Worm (Caenorhabditis elegans): ENCODE measurements around the gene C33H5.13.

Gene C33H5.13

ce11 chrIV:7774206-7774605, 17.9 kb downstream of the C33H5.13 start, which contains the start of the genes hcf-1 and swd-2.2:
Gene hcf-1, minus strand, starts transcription at chrIV:7774275.
Gene swd-2.2, plus strand, starts transcription at chrIV:7774411.
- TF ChIP-seq F23B12.7 (tag; optimal IDR thresholded peaks at IDR 0.05; ENCODE audit: insufficient read depth) (peak; percentile 33), Y95B8A.8 (GFP tag; IDR thresholded peaks at IDR 0.05) (no peak), dpl-1 (GFP tag; optimal IDR thresholded peaks at IDR 0.05) (peak; percentile 23), efl-1 (GFP tag; optimal IDR thresholded peaks at IDR 0.05) (peak; percentile 56), hmg-1.2 (GFP tag; IDR thresholded peaks at IDR 0.05) (0 out of 2 replicates have a peak, but pooled peaks have one; percentile 5), ZK185.1 (tag; optimal IDR thresholded peaks at IDR 0.05; ENCODE audit: poor library complexity, severe bottlenecking) (no peak), mcd-1 (GFP tag; IDR thresholded peaks at IDR 0.05) (peak; percentile 80), snpc-1.3 (tag; optimal IDR thresholded peaks at IDR 0.05; ENCODE audit: insufficient read depth) (peak; percentile 18), bed-2 (GFP tag; IDR thresholded peaks at IDR 0.05) (no peak), lsl-1 (GFP tag; optimal IDR thresholded peaks at IDR 0.05) (peak; percentile 42), attf-5 (GFP tag; optimal IDR thresholded peaks at IDR 0.05) (peak; percentile 8)

- peak; percentile 38 for TF ChIP-seq lsl-1 (GFP tag; optimal IDR thresholded peaks at IDR 0.05)
- no peak for TF ChIP-seq athp-1 (tag; optimal IDR thresholded peaks at IDR 0.05)
Observed at ce11 chrIV:7770162-7770561, 21.9 kb downstream of the C33H5.13 start, which contains the start of gene rdl-1. Gene rdl-1, minus strand, starts transcription at chrIV:7770262.

- TF ChIP-seq F55B11.4 (tag; optimal IDR thresholded peaks at IDR 0.05; ENCODE audit: borderline replicate concordance, insufficient read depth) (no peak), D2030.7 (GFP tag; IDR thresholded peaks at IDR 0.05) (0 out of 2 replicates have a peak, but pooled peaks have one; percentile 17), F33H1.4 (GFP tag; IDR thresholded peaks at IDR 0.05) (peak; percentile 93), snpc-4 (GFP tag; optimal IDR thresholded peaks at IDR 0.05) (no peak), snpc-4 (tag; optimal IDR thresholded peaks at IDR 0.05) (peak in 2 of 4 experiments; percentile 24 to 25), snpc-3.4 (tag; optimal IDR thresholded peaks at IDR 0.05) (peak; percentile 3), efl-1 (GFP tag; optimal IDR thresholded peaks at IDR 0.05) (no peak), madf-6 (GFP tag; IDR thresholded peaks at IDR 0.05) (peak; percentile 92), F49E8.2 (tag; optimal IDR thresholded peaks at IDR 0.05; ENCODE audit: insufficient read depth) (peak; percentile 39), ccch-3 (GFP tag; optimal IDR thresholded peaks at IDR 0.05) (no peak), attf-6 (GFP tag; IDR thresholded peaks at IDR 0.05) (no peak), hlh-26 (GFP tag; conservative IDR thresholded peaks at IDR 0.05) (no peak), lin-54 (GFP tag; optimal IDR thresholded peaks at IDR 0.05) (peak; percentile 63), lsl-1 (GFP tag; optimal IDR thresholded peaks at IDR 0.05) (peak; percentile 93), him-1 (tag; optimal IDR thresholded peaks at IDR 0.05) (no peak), dpff-1 (tag; optimal IDR thresholded peaks at IDR 0.05) (no peak), madf-8 (GFP tag; conservative IDR thresholded peaks at IDR 0.05) (peak; percentile 58), snpc-1.3 (tag; optimal IDR thresholded peaks at IDR 0.05; ENCODE audit: insufficient read depth) (peak; percentile 28), xnd-1 (tag; optimal IDR thresholded peaks at IDR 0.05) (peak; percentile 91), dpl-1 (GFP tag; optimal IDR thresholded peaks at IDR 0.05) (no peak)
Observed at ce11 chrIV:7764319-7764718, 27.7 kb downstream of the C33H5.13 start.

ce11 chrIV:7763748-7764147, 28.3 kb downstream of the C33H5.13 start, which contains the start of the genes C46A5.6 and C46A5.1:
Gene C46A5.6, minus strand, starts transcription at chrIV:7763848.
Gene C46A5.1, plus strand, starts transcription at chrIV:7763931.
- TF ChIP-seq ztf-25 (GFP tag; IDR thresholded peaks at IDR 0.05) (no peak), ztf-26 (tag; optimal IDR thresholded peaks at IDR 0.05) (no peak), F22D6.2 (tag; optimal IDR thresholded peaks at IDR 0.05) (no peak), sdz-38 (tag; optimal IDR thresholded peaks at IDR 0.05) (no peak), B0336.3 (GFP tag; IDR thresholded peaks at IDR 0.05) (no peak), aptf-3 (GFP tag; IDR thresholded peaks at IDR 0.05) (no peak), ceh-58 (GFP tag; IDR thresholded peaks at IDR 0.05) (no peak), lin-40 (tag; optimal IDR thresholded peaks at IDR 0.05) (no peak), ztf-6 (GFP tag; IDR thresholded peaks at IDR 0.05) (no peak), Y95B8A.8 (GFP tag; IDR thresholded peaks at IDR 0.05) (no peak), lir-1 (GFP tag; conservative IDR thresholded peaks at IDR 0.05) (no peak), hmg-1.2 (GFP tag; IDR thresholded peaks at IDR 0.05) (no peak)
